Fruit fly (Drosophila melanogaster) whole organism, embryonic: Measurements from ENCODE around the gene Polr3F.

Source experiments
- Adf1 ChIP-seq: fragments of 200-800 bp; sonication (Bioruptor generic); IDR thresholded peaks from 2 replicates; pipeline ENCODE4 v1.3.6; 2022; ENCODE audit warnings: missing biosample characterization, missing genetic modification characterization
- B-H2 ChIP-seq: fragments of 200-800 bp; sonication (Bioruptor generic); optimal IDR thresholded peaks from 2 replicates; lab custom pipeline; 2018; ENCODE audit warnings: missing biosample characterization, mild to moderate bottlenecking, missing genetic modification characterization
- Blimp-1 ChIP-seq: fragments of 200-800 bp; sonication (Bioruptor generic); optimal IDR thresholded peaks from 3 replicates; lab custom pipeline; 2018; ENCODE audit warnings: missing biosample characterization, missing genetic modification characterization, mild to moderate bottlenecking, moderate library complexity, missing genetic modification reagents
- BtbVII ChIP-seq: fragments of 200-800 bp; sonication (Bioruptor generic); optimal IDR thresholded peaks from 3 replicates; lab custom pipeline; 2017; ENCODE audit warnings: missing biosample characterization, mild to moderate bottlenecking, missing genetic modification characterization
- CG10147 ChIP-seq: fragments of 200-800 bp; sonication (Bioruptor generic); optimal IDR thresholded peaks from 2 replicates; lab custom pipeline; 2019; ENCODE audit warnings: missing biosample characterization, mild to moderate bottlenecking, missing genetic modification characterization, moderate library complexity
- CG10959 ChIP-seq: fragments of 200-800 bp; sonication (Bioruptor generic); IDR thresholded peaks from 2 replicates; pipeline ENCODE4 v1.3.6; 2022; ENCODE audit warnings: missing biosample characterization, missing genetic modification characterization
- CG10979 ChIP-seq: fragments of 200-800 bp; sonication (Bioruptor generic); optimal IDR thresholded peaks from 2 replicates; lab custom pipeline; 2018; ENCODE audit warnings: missing biosample characterization, mild to moderate bottlenecking, missing genetic modification characterization, moderate library complexity
- CG12391 ChIP-seq: fragments of 200-800 bp; sonication (Bioruptor generic); optimal IDR thresholded peaks from 3 replicates; lab custom pipeline; 2018; ENCODE audit warnings: missing biosample characterization, mild to moderate bottlenecking, missing genetic modification characterization, moderate library complexity
- CG14965 ChIP-seq: fragments of 200-800 bp; sonication (Bioruptor generic); optimal IDR thresholded peaks from 2 replicates; lab custom pipeline; 2016; ENCODE audit warnings: missing biosample characterization, missing genetic modification characterization, borderline replicate concordance
- CG15479 ChIP-seq: fragments of 200-800 bp; sonication (Bioruptor generic); optimal IDR thresholded peaks from 3 replicates; lab custom pipeline; 2019; ENCODE audit warnings: missing biosample characterization, mild to moderate bottlenecking, missing genetic modification characterization, moderate library complexity
- CG15696 ChIP-seq: fragments of 200-800 bp; sonication (Bioruptor generic); optimal IDR thresholded peaks from 2 replicates; lab custom pipeline; 2019; ENCODE audit warnings: missing biosample characterization, mild to moderate bottlenecking, missing genetic modification characterization, moderate library complexity
- CG17568 ChIP-seq: fragments of 200-800 bp; sonication (Bioruptor generic); optimal IDR thresholded peaks from 2 replicates; lab custom pipeline; 2018; ENCODE audit warnings: missing biosample characterization, mild to moderate bottlenecking, missing genetic modification characterization, moderate library complexity
- CG17829 ChIP-seq: fragments of 200-800 bp; optimal IDR thresholded peaks from 2 replicates; lab custom pipeline; 2019; ENCODE audit warnings: missing biosample characterization, mild to moderate bottlenecking, missing genetic modification characterization, moderate library complexity
- CG30403 ChIP-seq: fragments of 200-800 bp; sonication (Bioruptor generic); optimal IDR thresholded peaks from 3 replicates; lab custom pipeline; 2016; ENCODE audit warnings: missing biosample characterization, missing genetic modification characterization
- CG42726 ChIP-seq: fragments of 200-800 bp; sonication (Bioruptor generic); IDR thresholded peaks from 2 replicates; pipeline ENCODE4 v1.3.6; 2022; ENCODE audit warnings: missing biosample characterization, missing genetic modification characterization; ENCODE audit not compliant: partially characterized antibody
- CG5180 ChIP-seq: fragments of 200-800 bp; sonication (Bioruptor generic); optimal IDR thresholded peaks from 3 replicates; lab custom pipeline; 2017; ENCODE audit warnings: missing biosample characterization, missing genetic modification characterization, mild to moderate bottlenecking, moderate library complexity, missing genetic modification reagents
- CG7372 ChIP-seq: fragments of 200-800 bp; sonication (Bioruptor generic); IDR thresholded peaks from 2 replicates; pipeline ENCODE4 v1.3.6; 2022; ENCODE audit warnings: missing biosample characterization, missing genetic modification characterization
- CG8944 ChIP-seq: fragments of 200-800 bp; sonication (Bioruptor generic); optimal IDR thresholded peaks from 3 replicates; lab custom pipeline; 2016; ENCODE audit warnings: missing biosample characterization, missing genetic modification characterization
- CHES-1-like ChIP-seq: fragments of 200-800 bp; sonication (Bioruptor generic); optimal IDR thresholded peaks from 2 replicates; lab custom pipeline; 2016; ENCODE audit warnings: missing biosample characterization, missing genetic modification characterization
- CrebB ChIP-seq: fragments of 200-800 bp; sonication (Bioruptor generic); optimal IDR thresholded peaks from 3 replicates; lab custom pipeline; 2018; ENCODE audit warnings: missing biosample characterization, mild to moderate bottlenecking, missing genetic modification characterization
- Dek ChIP-seq: fragments of 200-800 bp; sonication (Bioruptor generic); optimal IDR thresholded peaks from 3 replicates; lab custom pipeline; 2019; ENCODE audit warnings: missing biosample characterization, mild to moderate bottlenecking, missing genetic modification characterization, moderate library complexity
- Dll ChIP-seq: fragments of 200-800 bp; sonication (Bioruptor generic); IDR thresholded peaks from 4 replicates; pipeline ENCODE4 v1.3.6; 2022; ENCODE audit warnings: missing biosample characterization, missing genetic modification characterization; ENCODE audit not compliant: partially characterized antibody
- Doc2 ChIP-seq: fragments of 200-800 bp; sonication (Bioruptor generic); IDR thresholded peaks from 2 replicates; pipeline ENCODE4 v1.3.6; 2022; ENCODE audit warnings: missing biosample characterization, missing genetic modification characterization
- Drgx ChIP-seq: fragments of 200-800 bp; sonication (Bioruptor generic); IDR thresholded peaks from 2 replicates; pipeline ENCODE4 v1.3.6; 2022; ENCODE audit warnings: missing biosample characterization, missing genetic modification characterization
- Gsc ChIP-seq: fragments of 200-800 bp; sonication (Bioruptor generic); IDR thresholded peaks from 2 replicates; pipeline ENCODE4 v1.3.6; 2022; ENCODE audit warnings: missing biosample characterization, missing genetic modification characterization
- Kr ChIP-seq: fragments of 200-800 bp; sonication (Bioruptor generic); optimal IDR thresholded peaks from 2 replicates; lab custom pipeline; 2017; ENCODE audit warnings: missing biosample characterization, mild to moderate bottlenecking, missing genetic modification characterization
- NFAT ChIP-seq: fragments of 200-800 bp; sonication (Bioruptor generic); IDR thresholded peaks from 2 replicates; pipeline ENCODE4 v1.3.6; 2022; ENCODE audit warnings: missing biosample characterization, missing genetic modification characterization
- Opbp ChIP-seq: fragments of 200-800 bp; sonication (Bioruptor generic); IDR thresholded peaks from 3 replicates; pipeline ENCODE4 v1.3.6; 2022; ENCODE audit warnings: missing biosample characterization, missing genetic modification characterization; ENCODE audit not compliant: partially characterized antibody
- Sin3A ChIP-seq: fragments of >200 bp; optimal IDR thresholded peaks from 2 replicates; lab custom pipeline; 2018
- Six4 ChIP-seq: fragments of 200-800 bp; sonication (Bioruptor generic); optimal IDR thresholded peaks from 2 replicates; lab custom pipeline; 2016; ENCODE audit warnings: missing biosample characterization, missing genetic modification characterization
- Ssrp ChIP-seq: fragments of 200-800 bp; sonication (Bioruptor generic); optimal IDR thresholded peaks from 2 replicates; lab custom pipeline; 2018; ENCODE audit warnings: missing biosample characterization, mild to moderate bottlenecking, missing genetic modification characterization, moderate library complexity
- Xbp1 ChIP-seq: fragments of 200-800 bp; sonication (Bioruptor generic); optimal IDR thresholded peaks from 3 replicates; lab custom pipeline; 2016; ENCODE audit warnings: missing biosample characterization, mild to moderate bottlenecking, missing genetic modification characterization
- Xrp1 ChIP-seq: fragments of 200-800 bp; sonication (Bioruptor generic); IDR thresholded peaks from 2 replicates; pipeline ENCODE4 v1.3.6; 2022; ENCODE audit warnings: missing biosample characterization, missing genetic modification characterization
- al ChIP-seq: fragments of 200-800 bp; sonication (Bioruptor generic); IDR thresholded peaks from 2 replicates; pipeline ENCODE4 v1.3.6; 2022; ENCODE audit warnings: missing biosample characterization, missing genetic modification characterization
- btn ChIP-seq: fragments of 200-800 bp; sonication (Bioruptor generic); optimal IDR thresholded peaks from 2 replicates; lab custom pipeline; 2016; ENCODE audit warnings: missing biosample characterization, missing genetic modification characterization
- cad ChIP-seq: fragments of >200 bp; optimal IDR thresholded peaks from 2 replicates; lab custom pipeline; 2017; ENCODE audit warnings: missing biosample characterization, missing genetic modification characterization
- dpn ChIP-seq, 2 experiments: fragments of 200-800 bp; sonication (Bioruptor generic); optimal IDR thresholded peaks; 3 replicates each; lab custom pipeline; 2016; ENCODE audit warnings: missing biosample characterization in 2 of 2, missing genetic modification characterization in 2 of 2
- gcm2 ChIP-seq: fragments of 200-800 bp; sonication (Bioruptor generic); optimal IDR thresholded peaks from 2 replicates; lab custom pipeline; 2016; ENCODE audit warnings: missing biosample characterization, missing genetic modification characterization
- kah ChIP-seq: fragments of 200-800 bp; sonication (Bioruptor generic); optimal IDR thresholded peaks from 2 replicates; lab custom pipeline; 2018; ENCODE audit warnings: missing biosample characterization, mild to moderate bottlenecking, missing genetic modification characterization
- org-1 ChIP-seq: fragments of 200-800 bp; sonication (Bioruptor generic); optimal IDR thresholded peaks from 2 replicates; lab custom pipeline; 2017; ENCODE audit warnings: missing biosample characterization, missing genetic modification characterization
- psq ChIP-seq: fragments of 200-800 bp; sonication (Bioruptor generic); optimal IDR thresholded peaks from 2 replicates; lab custom pipeline; 2017; ENCODE audit warnings: missing biosample characterization, missing genetic modification characterization
- ro ChIP-seq: fragments of 200-800 bp; sonication (Bioruptor generic); IDR thresholded peaks from 2 replicates; pipeline ENCODE4 v1.3.6; 2022; ENCODE audit warnings: missing biosample characterization, missing genetic modification characterization
- row ChIP-seq: fragments of 200-800 bp; sonication (Bioruptor generic); IDR thresholded peaks from 3 replicates; pipeline ENCODE4 v1.3.6; 2022; ENCODE audit warnings: missing biosample characterization, missing genetic modification characterization
- scrt ChIP-seq: fragments of 200-800 bp; sonication (Bioruptor generic); optimal IDR thresholded peaks from 2 replicates; lab custom pipeline; 2018; ENCODE audit warnings: missing biosample characterization, mild to moderate bottlenecking, missing genetic modification characterization, moderate library complexity
- sd ChIP-seq: fragments of 200-800 bp; sonication (Bioruptor generic); optimal IDR thresholded peaks from 3 replicates; lab custom pipeline; 2018; ENCODE audit warnings: missing biosample characterization, mild to moderate bottlenecking, missing genetic modification characterization, moderate library complexity
- so ChIP-seq: fragments of 200-800 bp; sonication (Bioruptor generic); IDR thresholded peaks from 3 replicates; pipeline ENCODE4 v1.3.6; 2022; ENCODE audit warnings: missing biosample characterization, missing genetic modification characterization
- stc ChIP-seq: fragments of 200-800 bp; sonication (Bioruptor generic); IDR thresholded peaks from 2 replicates; pipeline ENCODE4 v1.3.6; 2022; ENCODE audit warnings: missing biosample characterization, missing genetic modification characterization
- tin ChIP-seq: fragments of 200-800 bp; sonication (Bioruptor generic); optimal IDR thresholded peaks from 3 replicates; lab custom pipeline; 2016; ENCODE audit warnings: missing biosample characterization, missing genetic modification characterization
- unpg ChIP-seq: fragments of 200-800 bp; sonication (Bioruptor generic); optimal IDR thresholded peaks from 3 replicates; lab custom pipeline; 2018; ENCODE audit warnings: missing biosample characterization, mild to moderate bottlenecking, missing genetic modification characterization, moderate library complexity
- wek ChIP-seq: fragments of 200-800 bp; sonication (Bioruptor generic); optimal IDR thresholded peaks from 3 replicates; lab custom pipeline; 2018; ENCODE audit warnings: missing biosample characterization, mild to moderate bottlenecking, missing genetic modification characterization, moderate library complexity
- zen ChIP-seq: fragments of 200-800 bp; sonication (Bioruptor generic); optimal IDR thresholded peaks from 3 replicates; lab custom pipeline; 2018; ENCODE audit warnings: missing biosample characterization, mild to moderate bottlenecking, missing genetic modification characterization, moderate library complexity
- zf30C ChIP-seq: fragments of 200-800 bp; sonication (Bioruptor generic); optimal IDR thresholded peaks from 3 replicates; lab custom pipeline; 2018; ENCODE audit warnings: missing biosample characterization, mild to moderate bottlenecking, missing genetic modification characterization

Polr3F gene

DNA sequence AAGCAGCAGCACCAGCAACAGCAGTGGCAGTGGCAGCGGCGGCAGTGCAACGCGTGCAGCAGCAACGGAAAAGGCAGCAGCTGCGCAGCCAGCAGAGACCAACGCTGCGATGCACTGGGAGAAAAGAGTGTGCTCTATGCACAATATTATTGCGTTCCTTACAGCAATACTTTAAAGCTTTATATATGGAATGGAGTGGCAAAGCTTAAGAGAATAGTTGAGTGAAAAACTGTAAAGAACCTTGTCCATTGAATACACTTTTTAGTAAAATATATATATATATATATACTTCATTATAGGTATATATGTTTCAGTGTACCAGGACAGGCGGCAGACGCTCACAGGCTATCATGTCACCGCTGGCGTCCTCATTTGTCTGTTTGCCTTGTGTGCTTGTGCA lies 42.4 kb downstream of the Polr3F start (continued):
- TF ChIP-seq Six4 (GFP tag; lab: Kevin White, UChicago) (no peak), B-H2 (GFP tag; lab: Kevin White, UChicago) (no peak), CG42726 (GFP tag; lab: Robert Waterston, UW) (no peak), gcm2 (no peak), CG8944 (GFP tag; lab: Kevin White, UChicago) (no peak), cad (no peak), unpg (GFP tag; lab: Kevin White, UChicago) (no peak), Xrp1 (GFP tag; lab: Robert Waterston, UW) (peak; percentile 58; the same call in 1 of the 2 replicates), CG10147 (no peak), al (GFP tag; lab: Robert Waterston, UW) (no peak), Drgx (GFP tag; lab: Robert Waterston, UW) (peak; percentile 57; the same call in 1 of the 2 replicates), dpn (GFP tag; optimal IDR thresholded peaks at IDR 0.05; lab: Kevin White, UChicago) (no peak), CG17568 (GFP tag; lab: Kevin White, UChicago) (no peak), CG5180 (GFP tag; lab: Kevin White, UChicago) (no peak), ro (no peak), CG14965 (GFP tag; lab: Kevin White, UChicago) (no peak), btn (GFP tag; lab: Kevin White, UChicago) (no peak), CG12391 (tag; lab: Kevin White, UChicago) (peak; percentile 13), zen (no peak), CrebB (tag; lab: Kevin White, UChicago) (no peak), Ssrp (no peak), CG15479 (GFP tag; lab: Kevin White, UChicago) (no peak), CHES-1-like (GFP tag; lab: Kevin White, UChicago) (no peak), CG15696 (tag; lab: Kevin White, UChicago) (peak; percentile 13), CG10979 (tag; lab: Kevin White, UChicago) (peak; percentile 56), stc (GFP tag; lab: Robert Waterston, UW) (no peak), scrt (GFP tag; lab: Kevin White, UChicago) (no peak), kah (GFP tag; lab: Kevin White, UChicago) (no peak), Gsc (GFP tag; lab: Robert Waterston, UW) (no peak), NFAT (GFP tag; lab: Robert Waterston, UW) (no peak), CG10959 (GFP tag; lab: Robert Waterston, UW) (0 out of 2 replicates have a peak, but pooled peaks have one; percentile 27), Xbp1 (GFP tag; lab: Kevin White, UChicago) (no peak), Doc2 (GFP tag; lab: Robert Waterston, UW) (no peak), so (no peak), row (GFP tag; lab: Robert Waterston, UW) (peak; percentile 43; the same call in 1 of the 3 replicates), psq (GFP tag; lab: Kevin White, UChicago) (no peak), Dll (GFP tag; lab: Robert Waterston, UW) (no peak), Adf1 (no peak), tin (GFP tag; lab: Kevin White, UChicago) (no peak), sd (tag; lab: Kevin White, UChicago) (no peak), Sin3A (lab: Kevin White, UChicago) (no peak), zf30C (GFP tag; lab: Kevin White, UChicago) (peak; percentile 62), org-1 (no peak), Opbp (GFP tag; lab: Robert Waterston, UW) (no peak), CG17829 (tag; lab: Kevin White, UChicago) (peak; percentile 43), Dek (tag; lab: Kevin White, UChicago) (no peak), CG30403 (no peak), wek (GFP tag; lab: Kevin White, UChicago) (no peak), BtbVII (GFP tag; lab: Kevin White, UChicago) (no peak), Kr (GFP tag; lab: Kevin White, UChicago) (no peak), CG7372 (no peak), Blimp-1 (GFP tag; lab: Kevin White, UChicago) (no peak)
